Worm (Caenorhabditis elegans) whole organism, young adult: ENCODE measurements around the gene col-36.

ENCODE experiments used
- F57C9.4 ChIP-seq: sonication (generic microtip); optimal IDR thresholded peaks from 2 replicates; lab custom pipeline; 2017; ENCODE audit warnings: mild to moderate bottlenecking, missing genetic modification characterization, missing compliant biosample characterization
- madf-8 ChIP-seq: fragments of 200-800 bp; sonication (Bioruptor generic); conservative IDR thresholded peaks from 2 replicates; pipeline ENCODE4 v1.3.6; 2022; ENCODE audit warnings: missing genetic modification reagents, missing genetic modification characterization, missing compliant biosample characterization
- mxl-1 ChIP-seq: sonication (generic microtip); optimal IDR thresholded peaks from 2 replicates; lab custom pipeline; 2016; ENCODE audit warnings: missing genetic modification characterization, missing compliant biosample characterization
- tbx-9 ChIP-seq: sonication (generic microtip); optimal IDR thresholded peaks from 2 replicates; lab custom pipeline; 2016; ENCODE audit warnings: borderline replicate concordance, missing genetic modification characterization, inconsistent platforms, missing compliant biosample characterization

DNA sequence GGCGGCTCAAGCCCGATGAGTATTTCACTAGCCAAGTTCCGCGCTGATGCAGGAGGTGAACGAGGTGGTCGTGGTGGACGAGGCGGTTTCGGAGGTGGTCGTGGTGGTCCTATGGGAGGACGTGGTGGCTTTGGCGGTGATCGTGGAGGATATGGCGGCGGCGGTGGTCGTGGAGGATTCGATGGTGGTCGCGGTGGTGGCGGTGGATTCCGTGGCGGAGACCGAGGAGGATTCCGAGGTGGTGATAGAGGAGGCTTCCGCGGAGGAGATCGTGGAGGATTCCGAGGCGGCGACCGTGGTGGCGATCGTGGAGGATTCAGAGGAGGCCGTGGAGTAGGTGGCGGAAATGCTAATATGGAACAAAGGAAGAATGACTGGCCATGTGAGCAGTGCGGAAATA, 13.9 kb downstream of the col-36 start:
- TF ChIP-seq F57C9.4 (no peak), mxl-1 (tag; lab: Kevin White, UChicago) (no peak), tbx-9 (tag; lab: Kevin White, UChicago) (no peak), madf-8 (no peak)
